Worm (Caenorhabditis elegans) whole organism, L4/young adult: Measurements from ENCODE around the gene let-70.

ENCODE experiments used
- W03F9.2 ChIP-seq: fragments of 150-350 bp; optimal IDR thresholded peaks from 2 replicates; lab custom pipeline; 2014; ENCODE audit warnings: missing biosample characterization, missing genetic modification characterization
- dao-5 ChIP-seq: sonication (generic microtip); optimal IDR thresholded peaks from 2 replicates; lab custom pipeline; 2016; ENCODE audit warnings: missing genotype, missing genetic modification characterization, moderate library complexity, missing compliant biosample characterization
- him-1 ChIP-seq: sonication (generic microtip); optimal IDR thresholded peaks from 2 replicates; lab custom pipeline; 2016; ENCODE audit warnings: missing genotype, missing genetic modification reagents, missing genetic modification characterization, missing compliant biosample characterization

let-70 gene

DNA sequence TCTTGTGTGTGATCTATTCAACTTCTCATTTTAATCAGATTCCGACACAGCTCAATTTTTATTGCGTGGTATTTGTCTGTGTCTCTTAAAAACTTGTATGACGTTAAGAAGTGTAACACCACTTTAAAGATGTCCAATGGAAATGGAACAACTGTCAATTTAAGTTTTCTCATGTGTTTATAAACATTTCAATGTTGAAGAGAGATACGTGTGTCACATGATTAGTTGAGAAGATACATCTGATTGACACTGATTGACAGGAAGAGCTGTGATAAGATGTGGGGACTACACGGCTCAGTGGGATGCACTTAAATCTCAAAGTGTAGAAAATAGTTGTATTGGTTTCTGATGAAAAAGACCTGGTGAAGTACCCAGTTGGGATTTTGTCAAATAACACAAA is 13.7 kb downstream of the let-70 start:
- TF ChIP-seq dao-5 (tag; lab: Kevin White, UChicago) (no peak), him-1 (tag; lab: Kevin White, UChicago) (no peak), W03F9.2 (tag; lab: Kevin White, UChicago) (no peak)

DNA sequence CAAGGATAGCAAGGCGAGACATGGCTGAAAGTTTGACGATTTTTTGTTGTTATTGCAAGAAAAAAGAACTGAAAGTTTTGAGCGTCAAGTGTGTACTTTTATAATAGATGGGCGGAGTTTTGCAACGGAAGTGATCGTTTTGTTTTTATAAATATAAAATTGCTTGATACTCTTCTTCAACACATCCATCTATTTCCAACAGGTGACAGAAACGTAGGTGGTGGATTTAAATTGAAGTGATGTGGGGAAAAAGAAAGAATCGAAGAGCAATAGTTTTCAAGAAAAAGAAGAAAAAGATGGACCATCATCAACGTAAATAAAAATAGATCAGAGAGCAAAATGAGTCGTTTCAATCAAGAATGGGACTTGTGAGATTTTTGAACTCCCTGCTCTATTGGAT is 15.1 kb downstream of the let-70 start, which contains the start of gene ttr-17:
ttr-17 (minus strand) TSS at position 24 of the 400 bp plus-strand sequence.
- TF ChIP-seq W03F9.2 (tag; lab: Kevin White, UChicago) (no peak), dao-5 (tag; lab: Kevin White, UChicago) (no peak), him-1 (tag; lab: Kevin White, UChicago) (no peak)

DNA sequence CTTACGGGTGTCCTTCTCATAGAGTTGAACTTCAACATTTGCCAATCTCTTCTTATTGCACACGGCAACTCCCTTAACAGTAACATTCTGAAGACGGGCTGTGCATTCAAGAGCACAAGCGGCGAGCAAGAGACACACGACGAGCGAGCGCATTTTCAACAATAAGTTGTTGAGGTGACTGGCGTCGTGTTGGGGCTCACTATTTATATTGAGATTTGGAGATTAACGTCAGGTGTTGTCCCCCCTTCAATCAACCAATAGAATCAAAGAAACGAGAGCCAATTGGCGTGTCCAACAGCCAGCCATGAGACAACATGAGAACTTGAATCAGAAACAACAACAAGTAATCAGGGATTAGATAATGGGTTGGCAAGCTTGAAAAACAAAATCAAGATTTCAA is 18.1 kb downstream of the let-70 start, which contains the start of gene ttr-16:
ttr-16 (minus strand) TSS at position 176 of the 400 bp plus-strand sequence.
- TF ChIP-seq dao-5 (tag; lab: Kevin White, UChicago) (no peak), him-1 (tag; lab: Kevin White, UChicago) (no peak), W03F9.2 (tag; lab: Kevin White, UChicago) (no peak)

DNA sequence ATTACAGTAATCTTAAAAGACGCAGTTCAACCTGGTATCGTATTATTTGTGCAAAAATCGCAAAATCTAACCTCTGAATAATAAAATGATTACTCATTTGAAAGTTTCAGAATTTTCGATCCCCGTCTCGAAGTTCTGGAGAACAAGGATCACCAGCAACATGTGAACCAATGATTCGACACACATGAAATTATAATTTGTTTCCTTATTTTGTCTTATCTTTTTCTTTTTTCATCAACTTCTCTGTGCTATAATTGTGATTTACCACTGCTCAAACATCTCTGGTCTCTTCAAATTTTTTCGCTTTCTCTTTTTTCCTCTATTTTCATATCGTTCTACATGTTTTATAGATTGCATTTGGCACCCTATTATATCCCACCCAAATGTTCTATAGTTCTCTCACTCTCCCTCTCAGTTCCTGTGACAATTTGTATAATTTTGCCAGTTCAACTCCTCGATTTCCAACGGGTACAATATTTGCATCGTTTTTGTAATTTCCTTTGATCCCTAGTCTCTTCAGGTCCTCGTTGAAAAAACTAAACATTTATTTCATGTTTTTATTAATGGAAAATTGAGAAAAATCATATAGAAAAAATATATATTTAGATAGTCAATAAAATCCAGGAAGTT is 19.0 kb downstream of the let-70 start:
- TF ChIP-seq dao-5 (tag; lab: Kevin White, UChicago): no peak
- TF ChIP-seq him-1 (tag; lab: Kevin White, UChicago): no peak
- TF ChIP-seq W03F9.2 (tag; lab: Kevin White, UChicago): no peak

DNA sequence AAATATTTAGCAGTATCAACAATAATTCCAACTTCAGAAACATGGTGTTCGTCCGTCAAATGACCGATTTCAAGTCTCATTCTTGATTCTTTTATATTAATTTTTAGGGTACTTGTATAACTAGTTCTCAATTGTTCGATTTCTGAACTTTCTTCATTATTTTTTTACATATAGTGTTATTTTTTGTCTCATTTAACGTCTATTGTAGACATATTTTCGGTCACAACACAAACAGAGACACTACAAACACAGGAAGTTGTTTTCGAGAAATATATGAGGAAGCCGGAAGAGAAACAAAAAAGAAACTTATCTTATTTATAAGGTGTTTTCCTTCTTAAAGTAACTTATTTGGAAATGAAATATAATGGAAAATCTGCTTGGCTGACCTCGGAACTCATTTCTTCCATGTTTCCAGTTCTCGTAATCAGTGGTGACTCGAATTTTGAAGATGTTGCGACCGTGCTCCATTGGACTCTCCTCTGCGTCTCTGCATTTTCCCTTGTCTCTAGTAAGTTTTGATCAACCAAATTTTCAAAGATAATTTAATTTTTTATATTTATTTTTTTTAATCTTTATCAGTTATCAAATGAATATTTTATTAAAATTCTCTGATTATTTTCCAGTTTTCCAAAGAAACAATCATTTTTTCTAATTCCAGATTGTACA is 28.3 kb downstream of the let-70 start, which contains the start of the genes F36H1.12 and lin-3:
F36H1.12 (minus strand) TSS at position 51 of the 666 bp plus-strand sequence.
lin-3 (plus strand) TSS at position 657 of the 666 bp plus-strand sequence.
- no peak for TF ChIP-seq W03F9.2 (tag; lab: Kevin White, UChicago)
- no peak for TF ChIP-seq him-1 (tag; lab: Kevin White, UChicago)
- TF ChIP-seq dao-5 (tag; lab: Kevin White, UChicago): no peak

DNA sequence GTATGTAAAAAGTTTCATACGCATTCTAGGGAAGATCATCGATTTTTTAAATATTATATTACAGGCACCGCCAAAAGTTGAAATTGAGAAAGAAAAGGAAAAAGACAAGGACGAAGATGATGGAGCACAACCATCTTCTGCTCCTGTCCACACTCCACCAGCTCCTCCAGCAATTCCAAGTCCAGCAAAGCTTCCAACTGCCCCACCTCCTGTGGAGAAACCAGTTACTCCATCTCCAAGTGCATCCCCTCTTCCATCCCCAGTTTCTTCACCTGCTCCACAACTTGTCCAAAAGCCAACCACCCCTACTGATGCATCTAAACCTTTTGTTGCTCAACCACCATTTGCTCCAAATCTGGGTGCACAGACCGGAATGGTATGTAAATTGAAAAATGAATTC is 30.1 kb downstream of the let-70 start:
- TF ChIP-seq dao-5 (tag; lab: Kevin White, UChicago) (no peak), him-1 (tag; lab: Kevin White, UChicago) (no peak), W03F9.2 (tag; lab: Kevin White, UChicago) (no peak)

DNA sequence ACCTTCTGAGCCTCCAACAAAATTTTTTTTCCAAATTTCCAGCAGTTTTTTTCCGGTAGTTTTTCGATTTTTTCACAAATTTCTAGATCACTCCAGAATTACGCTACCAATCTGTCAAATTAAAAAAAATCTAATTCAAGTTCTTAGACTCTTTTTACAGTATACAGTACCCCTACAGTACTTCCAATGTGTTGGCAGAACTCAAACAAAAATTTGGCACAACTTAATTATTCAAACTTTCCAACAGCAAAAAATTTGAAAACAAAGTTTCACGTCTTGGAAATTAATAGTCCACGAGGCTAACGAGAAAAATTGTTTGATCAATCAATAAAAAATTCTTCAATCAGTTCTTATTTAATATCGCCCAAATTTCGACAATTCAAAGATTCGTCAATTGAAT is 32.2 kb downstream of the let-70 start, which contains the start of gene F36H1.3:
F36H1.3 (plus strand) TSS at position 323 of the 400 bp plus-strand sequence.
- TF ChIP-seq dao-5 (tag; lab: Kevin White, UChicago) (no peak), W03F9.2 (tag; lab: Kevin White, UChicago) (no peak), him-1 (tag; lab: Kevin White, UChicago) (no peak)

DNA sequence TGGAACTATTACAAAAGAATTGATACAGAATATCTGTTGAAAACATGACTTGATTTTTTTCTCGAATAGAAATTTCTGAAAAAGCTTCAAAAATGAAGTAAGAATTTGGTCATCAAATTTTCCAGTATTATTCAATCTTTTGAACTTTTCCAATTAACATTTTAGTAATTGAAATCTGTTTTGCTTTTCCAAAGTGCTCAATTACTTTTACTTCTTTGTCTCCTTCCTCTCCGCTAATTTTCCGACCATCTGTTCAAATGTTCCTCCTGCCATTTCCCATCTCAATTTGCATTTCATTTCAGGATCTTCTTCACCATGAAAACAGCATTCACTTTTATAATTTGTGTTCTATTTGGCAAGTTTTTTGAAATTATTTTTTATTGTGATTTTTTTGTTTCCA is 33.2 kb downstream of the let-70 start, which contains the start of gene F36H1.11:
F36H1.11 (plus strand) TSS at position 301 of the 400 bp plus-strand sequence.
- TF ChIP-seq him-1 (tag; lab: Kevin White, UChicago) (no peak), dao-5 (tag; lab: Kevin White, UChicago) (no peak), W03F9.2 (tag; lab: Kevin White, UChicago) (no peak)

DNA sequence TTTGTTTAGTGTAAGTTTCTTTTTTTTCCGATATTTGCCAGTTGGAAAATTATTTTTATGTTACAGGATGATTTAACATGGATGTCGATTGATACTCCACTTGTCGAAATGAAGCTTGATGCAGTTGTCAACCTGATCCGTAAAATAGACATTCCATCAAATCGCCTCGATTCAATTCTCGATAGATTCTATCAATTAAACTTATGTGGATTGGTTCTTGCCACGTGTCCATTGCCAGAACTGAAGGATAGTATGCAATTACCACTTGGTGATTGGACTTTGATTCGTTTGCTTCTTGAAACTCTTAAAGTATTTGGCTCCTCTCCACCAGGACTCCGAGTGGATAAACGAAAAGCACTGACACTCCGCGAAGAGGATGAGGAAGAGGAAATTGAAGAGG is 37.7 kb downstream of the let-70 start:
- TF ChIP-seq him-1 (tag; lab: Kevin White, UChicago) (no peak), dao-5 (tag; lab: Kevin White, UChicago) (no peak), W03F9.2 (tag; lab: Kevin White, UChicago) (no peak)

DNA sequence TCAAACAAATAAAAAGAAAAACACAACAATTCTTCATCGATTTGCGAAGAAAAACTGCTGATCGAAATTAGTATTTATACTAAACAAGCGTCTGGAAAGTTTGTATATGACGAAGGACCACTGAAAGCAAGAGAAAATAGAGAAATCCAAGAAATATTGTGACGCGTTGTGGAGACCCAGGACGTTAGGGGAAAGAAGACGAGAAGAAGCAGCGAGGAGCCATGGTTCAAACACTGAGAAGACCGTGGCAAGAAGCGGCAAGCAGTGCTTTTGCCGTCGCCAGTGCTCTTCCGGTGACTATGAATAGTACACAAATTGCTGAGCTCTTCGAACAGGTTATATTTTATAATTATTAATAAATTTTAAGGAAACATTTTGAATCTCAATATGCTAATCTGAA is 43.4 kb downstream of the let-70 start:
- TF ChIP-seq W03F9.2 (tag; lab: Kevin White, UChicago): no peak

DNA sequence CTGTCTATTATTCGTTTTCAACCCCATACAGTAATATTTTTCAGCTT is 43.6 kb downstream of the let-70 start, which contains the start of gene kdin-1:
kdin-1 (plus strand) TSS at position 38 of the 47 bp plus-strand sequence.
- TF ChIP-seq him-1 (tag; lab: Kevin White, UChicago) (no peak), W03F9.2 (tag; lab: Kevin White, UChicago) (no peak), dao-5 (tag; lab: Kevin White, UChicago) (no peak)

DNA sequence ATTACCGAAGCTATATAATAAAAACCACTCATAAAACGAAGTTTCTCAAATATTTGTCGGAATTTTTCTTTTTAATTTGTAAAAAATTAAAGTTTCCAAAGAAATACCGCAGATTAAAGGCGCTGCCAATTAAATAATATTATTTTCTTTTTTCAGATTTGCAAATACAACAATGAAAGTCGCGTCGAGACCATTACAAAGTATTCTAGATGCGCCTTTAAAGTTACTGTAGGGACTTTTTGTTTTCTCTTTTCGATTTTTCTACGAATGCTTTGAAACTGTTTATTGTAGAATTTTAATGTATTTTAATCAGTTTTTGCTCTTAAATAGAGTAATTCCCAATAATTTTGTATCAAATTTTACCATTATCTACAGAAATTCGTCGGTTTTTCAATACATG is 43.8 kb downstream of the let-70 start:
- TF ChIP-seq him-1 (tag; lab: Kevin White, UChicago) (no peak), dao-5 (tag; lab: Kevin White, UChicago) (no peak), W03F9.2 (tag; lab: Kevin White, UChicago) (no peak)

DNA sequence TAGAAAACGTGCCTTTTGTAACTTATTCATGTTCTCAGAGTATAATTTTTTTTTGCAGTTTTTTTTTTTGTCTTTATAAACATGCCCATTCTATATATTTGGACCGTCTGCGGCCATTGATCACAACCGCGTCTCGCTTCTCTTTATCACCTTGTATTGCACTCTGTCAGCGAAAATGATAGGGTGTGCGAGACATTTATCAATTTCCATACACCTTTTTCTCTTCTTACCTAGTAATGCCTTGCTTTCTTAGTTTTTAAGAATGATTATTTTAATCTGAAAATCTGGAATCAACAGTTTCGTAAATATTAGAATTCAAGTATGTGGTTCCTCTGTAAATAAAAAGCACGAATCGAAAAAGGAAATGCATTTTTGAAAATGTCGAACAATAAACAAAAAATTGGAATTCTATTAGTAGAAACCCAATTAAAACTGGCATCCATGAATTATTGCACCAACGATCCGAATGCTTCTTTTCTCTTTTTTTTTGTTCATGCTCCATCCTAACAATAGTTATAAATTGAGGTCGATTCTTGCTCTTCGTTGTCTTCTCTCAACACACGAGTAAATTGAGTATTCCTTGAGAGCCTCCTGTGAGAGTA is 44.8 kb downstream of the let-70 start:
- TF ChIP-seq dao-5 (tag; lab: Kevin White, UChicago): no peak
- TF ChIP-seq him-1 (tag; lab: Kevin White, UChicago): no peak
- no peak for TF ChIP-seq W03F9.2 (tag; lab: Kevin White, UChicago)

DNA sequence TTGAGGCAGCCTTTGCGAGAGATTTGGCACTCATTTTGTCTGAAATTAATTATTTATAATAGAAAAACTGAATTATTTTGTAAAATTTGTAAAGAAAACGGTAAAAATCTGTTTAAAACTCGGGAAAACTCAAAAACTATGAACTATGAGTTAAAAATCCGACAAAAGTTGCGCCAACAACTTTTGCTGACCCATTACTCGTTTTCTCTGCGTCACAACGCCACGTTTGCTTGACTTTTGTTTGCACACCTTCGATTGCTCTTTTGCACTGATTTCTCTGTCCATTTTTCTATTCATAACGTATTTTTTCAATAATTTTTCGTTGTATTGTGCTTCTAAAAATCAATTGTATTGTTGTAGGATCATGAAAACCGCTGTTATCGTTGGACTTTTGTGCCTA is 45.8 kb downstream of the let-70 start, which contains the start of gene fkb-1:
fkb-1 (plus strand) TSS at position 361 of the 400 bp plus-strand sequence.
- TF ChIP-seq W03F9.2 (tag; lab: Kevin White, UChicago) (peak; percentile 71), him-1 (tag; lab: Kevin White, UChicago) (no peak)
